Worm (Caenorhabditis elegans) whole organism, L4 larva: ENCODE measurements around the gene oac-23.

Experiments used
- T26A8.4 ChIP-seq: fragments of 200-800 bp; sonication (Bioruptor generic); IDR thresholded peaks from 2 replicates; pipeline ENCODE4 v1.3.6; 2022; ENCODE audit warnings: missing genetic modification characterization, missing compliant biosample characterization
- daf-12 ChIP-seq: fragments of 150-350 bp; optimal IDR thresholded peaks from 2 replicates; lab custom pipeline; 2014; ENCODE audit warnings: missing biosample characterization, missing genetic modification reagents, missing genetic modification characterization
- dmd-6 ChIP-seq: fragments of 200-800 bp; sonication (Bioruptor generic); IDR thresholded peaks from 2 replicates; pipeline ENCODE4 v1.3.6; 2022; ENCODE audit warnings: missing genetic modification reagents, missing genetic modification characterization, missing compliant biosample characterization
- hmg-1.1 ChIP-seq: fragments of 200-800 bp; sonication (Bioruptor generic); IDR thresholded peaks from 2 replicates; pipeline ENCODE4 v1.3.6; 2022; ENCODE audit warnings: missing genetic modification reagents, missing genetic modification characterization, missing compliant biosample characterization
- jun-1 ChIP-seq: fragments of 150-350 bp; optimal IDR thresholded peaks from 2 replicates; lab custom pipeline; 2014; ENCODE audit warnings: missing biosample characterization, missing genetic modification reagents, missing genetic modification characterization
- nhr-76 ChIP-seq: fragments of 150-350 bp; optimal IDR thresholded peaks from 2 replicates; lab custom pipeline; 2014; ENCODE audit warnings: missing biosample characterization, missing genetic modification characterization

ce11 chrIV:3904620-3905019 lies 23.4 kb downstream of the oac-23 start, which contains the start of gene F56D6.21:
- TF ChIP-seq hmg-1.1 (no peak), nhr-76 (tag; lab: Kevin White, UChicago) (no peak), daf-12 (tag; lab: Kevin White, UChicago) (no peak), jun-1 (tag; lab: Kevin White, UChicago) (no peak), dmd-6 (GFP tag; lab: Robert Waterston, UW) (no peak), T26A8.4 (GFP tag; lab: Robert Waterston, UW) (no peak)
